Worm (Caenorhabditis elegans) whole organism, L3 larva: ENCODE results near the gene clec-20.
"Not testable (repeated sequence)": the region's sequence is repeated elsewhere in the genome, so short reads cannot be mapped to it uniquely, and the experiment has no call there.

Source experiments
- ZK546.5 ChIP-seq: sonication (generic microtip); optimal IDR thresholded peaks from 2 replicates; lab custom pipeline; 2017; ENCODE audit warnings: missing biosample characterization, missing genetic modification characterization
- aly-2 ChIP-seq: fragments of 150-350 bp; optimal IDR thresholded peaks from 2 replicates; lab custom pipeline; 2014; ENCODE audit warnings: missing biosample characterization, missing genetic modification characterization
- ama-1 ChIP-seq: fragments of 150-350 bp; optimal IDR thresholded peaks from 2 replicates; lab custom pipeline; 2018
- ceh-16 ChIP-seq: sonication (generic microtip); optimal IDR thresholded peaks from 2 replicates; lab custom pipeline; 2017; ENCODE audit warnings: missing biosample characterization, missing genetic modification characterization
- ceh-28 ChIP-seq: fragments of 150-350 bp; optimal IDR thresholded peaks from 2 replicates; lab custom pipeline; 2014; ENCODE audit warnings: missing biosample characterization, missing genetic modification reagents, missing genetic modification characterization
- ceh-82 ChIP-seq: fragments of 150-350 bp; optimal IDR thresholded peaks from 2 replicates; lab custom pipeline; 2014; ENCODE audit warnings: missing biosample characterization, missing genetic modification characterization
- elt-1 ChIP-seq: fragments of 150-350 bp; optimal IDR thresholded peaks from 2 replicates; lab custom pipeline; 2014; ENCODE audit warnings: missing biosample characterization, missing genetic modification characterization
- elt-3 ChIP-seq, 3 experiments: fragments of 150-350 bp in 1 of 3; sonication (generic microtip) in 2 of 3; optimal IDR thresholded peaks; 2 replicates in 2 of 3; 4 replicates in 1 of 3; lab custom pipeline; 2014 to 2017; ENCODE audit warnings: missing biosample characterization in 3 of 3, missing genetic modification characterization in 3 of 3
- eor-1 ChIP-seq, 2 experiments: fragments of 150-350 bp; optimal IDR thresholded peaks; 2 replicates each; lab custom pipeline; 2014 to 2018; ENCODE audit warnings: missing biosample characterization in 2 of 2, missing genetic modification characterization in 2 of 2
- fkh-10 ChIP-seq: sonication (generic microtip); optimal IDR thresholded peaks from 2 replicates; lab custom pipeline; 2017; ENCODE audit warnings: missing biosample characterization, missing genetic modification reagents, missing genetic modification characterization
- hmg-11 ChIP-seq: sonication (generic microtip); optimal IDR thresholded peaks from 2 replicates; lab custom pipeline; 2016; ENCODE audit warnings: missing genetic modification characterization, missing compliant biosample characterization
- jun-1 ChIP-seq: fragments of 150-350 bp; optimal IDR thresholded peaks from 2 replicates; lab custom pipeline; 2014; ENCODE audit warnings: missing biosample characterization, missing genetic modification reagents, missing genetic modification characterization
- lsy-12 ChIP-seq: sonication (generic microtip); optimal IDR thresholded peaks from 2 replicates; lab custom pipeline; 2016; ENCODE audit warnings: mild to moderate bottlenecking, missing genetic modification characterization, missing compliant biosample characterization
- nhr-11 ChIP-seq: fragments of 150-350 bp; optimal IDR thresholded peaks from 2 replicates; lab custom pipeline; 2014; ENCODE audit warnings: missing biosample characterization, missing genetic modification characterization
- nhr-12 ChIP-seq: fragments of 150-350 bp; optimal IDR thresholded peaks from 2 replicates; lab custom pipeline; 2014; ENCODE audit warnings: missing biosample characterization, missing genetic modification characterization
- nhr-67 ChIP-seq: fragments of 150-350 bp; optimal IDR thresholded peaks from 2 replicates; lab custom pipeline; 2014; ENCODE audit warnings: missing biosample characterization, missing genetic modification characterization
- nhr-76 ChIP-seq: fragments of 150-350 bp; sonication (generic microtip); optimal IDR thresholded peaks from 5 replicates; lab custom pipeline; 2014; ENCODE audit warnings: missing biosample characterization, missing genetic modification characterization
- pha-4 ChIP-seq: fragments of 150-350 bp; optimal IDR thresholded peaks from 2 replicates; lab custom pipeline; 2014; ENCODE audit warnings: missing biosample characterization, missing genetic modification reagents, missing genetic modification characterization
- pqm-1 ChIP-seq: fragments of 150-350 bp; optimal IDR thresholded peaks from 2 replicates; lab custom pipeline; 2017; ENCODE audit warnings: missing biosample characterization, missing genetic modification characterization, inconsistent platforms
- sea-2 ChIP-seq: fragments of 150-350 bp; sonication (generic microtip); optimal IDR thresholded peaks from 4 replicates; lab custom pipeline; 2014; ENCODE audit warnings: missing biosample characterization, missing genetic modification reagents, missing genetic modification characterization
- skn-1 ChIP-seq: fragments of 150-350 bp; optimal IDR thresholded peaks from 2 replicates; lab custom pipeline; 2014; ENCODE audit warnings: missing biosample characterization, missing genetic modification characterization
- snpc-4 ChIP-seq: fragments of 150-350 bp; optimal IDR thresholded peaks from 2 replicates; lab custom pipeline; 2014; ENCODE audit warnings: missing biosample characterization, missing genetic modification characterization
- tbx-2 ChIP-seq: sonication (generic microtip); optimal IDR thresholded peaks from 2 replicates; lab custom pipeline; 2016; ENCODE audit warnings: mild to moderate bottlenecking, missing genetic modification characterization, missing compliant biosample characterization
- unc-39 ChIP-seq: sonication (generic microtip); optimal IDR thresholded peaks from 4 replicates; lab custom pipeline; 2017; ENCODE audit warnings: missing biosample characterization, missing genetic modification characterization
- unc-62 ChIP-seq: fragments of 150-350 bp; sonication (generic microtip); optimal IDR thresholded peaks from 4 replicates; lab custom pipeline; 2014; ENCODE audit warnings: missing biosample characterization, missing genetic modification reagents, missing genetic modification characterization

clec-20 gene

DNA sequence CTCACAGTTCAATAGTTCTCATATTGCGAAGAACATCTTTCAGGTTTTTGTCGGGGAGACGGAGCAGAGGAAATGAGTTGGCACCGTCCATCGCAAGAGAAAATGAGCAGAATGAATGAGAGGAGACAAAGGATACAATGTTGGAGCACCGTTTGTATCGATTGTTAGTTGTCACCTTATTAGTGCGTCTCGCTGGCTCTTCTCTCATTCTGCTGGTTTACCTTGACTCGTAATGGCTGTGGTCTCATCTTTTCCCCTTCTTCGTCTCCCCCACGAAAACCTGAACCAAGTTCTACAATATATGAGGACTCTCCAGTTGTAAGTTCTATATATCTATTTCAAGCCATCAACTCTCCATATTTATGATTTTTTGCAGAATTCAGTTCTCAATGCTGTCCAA, 38.8 kb downstream of the clec-20 start, which contains the start of the genes fbxb-54 and fbxb-50:
TSS of gene fbxb-54 (minus strand) at position 101 of the 400 bp plus-strand sequence.
TSS of gene fbxb-50 (plus strand) at position 227 of the 400 bp plus-strand sequence.
- not testable (repeated sequence) for TF ChIP-seq ceh-82, nhr-76, ceh-28

DNA sequence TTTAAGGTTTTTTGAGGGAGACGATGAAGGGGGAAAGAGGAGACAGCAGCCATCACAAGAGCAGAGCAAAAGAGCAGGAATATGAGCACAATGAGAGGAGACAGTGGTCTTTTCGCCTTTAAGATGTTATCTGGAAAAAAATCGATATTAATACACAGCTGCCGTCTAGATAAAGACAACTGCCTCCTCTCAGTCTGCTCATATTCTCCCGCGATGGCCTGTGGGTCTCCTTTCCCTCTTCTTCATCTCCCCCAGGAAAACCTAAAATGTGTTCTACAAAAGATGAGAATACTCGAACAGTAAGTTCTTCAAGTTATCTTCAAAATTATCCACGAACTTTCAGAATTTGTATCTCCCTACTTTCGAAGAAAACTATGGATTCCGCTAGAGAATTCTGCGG, 44.5 kb downstream of the clec-20 start, which contains the start of the genes fbxb-52 and fbxb-51:
TSS of gene fbxb-52 (minus strand) at position 101 of the 400 bp plus-strand sequence.
TSS of gene fbxb-51 (plus strand) at position 212 of the 400 bp plus-strand sequence.
- TF ChIP-seq nhr-67 (no peak), hmg-11 (tag; lab: Kevin White, UChicago) (no peak), fkh-10 (GFP tag; lab: Kevin White, UChicago) (no peak), pqm-1 (no peak), nhr-11 (tag; lab: Kevin White, UChicago) (no peak), lsy-12 (tag; lab: Kevin White, UChicago) (no peak), nhr-12 (no peak), elt-3 (tag; optimal IDR thresholded peaks at IDR 0.05; lab: Kevin White, UChicago) (no peak), ceh-28 (no peak), snpc-4 (no peak), nhr-76 (no peak), sea-2 (GFP tag; lab: Kevin White, UChicago) (no peak), eor-1 (tag; optimal IDR thresholded peaks at IDR 0.05; lab: Kevin White, UChicago) (no peak), unc-39 (tag; lab: Kevin White, UChicago) (no peak), aly-2 (tag; lab: Kevin White, UChicago) (no peak), ama-1 (no peak)

DNA sequence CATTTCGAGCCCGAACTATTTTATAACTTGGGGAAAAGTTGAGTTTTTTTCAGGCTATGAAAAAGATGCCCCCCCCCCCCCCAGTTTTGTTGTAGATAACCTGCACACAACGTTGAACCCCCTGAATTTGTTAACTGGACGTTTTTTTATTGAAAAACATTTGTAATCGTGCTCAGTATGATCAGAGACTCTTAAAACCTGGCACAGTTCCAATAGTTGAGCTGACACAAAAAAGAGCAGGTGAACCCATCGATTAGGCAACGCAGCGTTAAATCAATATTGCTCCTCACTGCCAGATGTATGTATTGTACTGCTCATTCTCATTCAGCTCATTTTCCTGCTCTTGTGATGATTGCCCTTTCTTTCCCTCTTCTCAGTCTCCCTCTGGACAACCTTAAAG, 49.4 kb downstream of the clec-20 start, which contains the start of gene K05F6.12:
TSS of gene K05F6.12 (plus strand) at position 301 of the 400 bp plus-strand sequence.
- TF ChIP-seq ceh-28, result no peak
- TF ChIP-seq hmg-11 (tag; lab: Kevin White, UChicago), result no peak
- TF ChIP-seq elt-3 (tag; optimal IDR thresholded peaks at IDR 0.05; lab: Kevin White, UChicago), result no peak
- no peak for TF ChIP-seq ceh-16
- TF ChIP-seq skn-1 (tag; lab: Kevin White, UChicago), result no peak
- no peak for TF ChIP-seq elt-1 (tag; lab: Kevin White, UChicago)
- TF ChIP-seq tbx-2 (tag; lab: Kevin White, UChicago), result no peak
- no peak for TF ChIP-seq lsy-12 (tag; lab: Kevin White, UChicago)
- TF ChIP-seq unc-39 (tag; lab: Kevin White, UChicago), result no peak
- no peak for TF ChIP-seq pha-4 (tag; lab: Kevin White, UChicago)
- no peak for TF ChIP-seq unc-62 (GFP tag; lab: Kevin White, UChicago)
- TF ChIP-seq fkh-10 (GFP tag; lab: Kevin White, UChicago), result no peak
- no peak for TF ChIP-seq pqm-1
- TF ChIP-seq snpc-4, result no peak
- TF ChIP-seq nhr-67, result no peak
- TF ChIP-seq ZK546.5 (tag; lab: Kevin White, UChicago), result no peak
- no peak for TF ChIP-seq nhr-12
- no peak for TF ChIP-seq jun-1 (tag; lab: Kevin White, UChicago)
